Fruit fly (Drosophila melanogaster): ENCODE results near the gene Dora.
A peak's percentile ranks its signal among the peaks of the same experiment; 100 is the strongest.

Dora gene

DNA sequence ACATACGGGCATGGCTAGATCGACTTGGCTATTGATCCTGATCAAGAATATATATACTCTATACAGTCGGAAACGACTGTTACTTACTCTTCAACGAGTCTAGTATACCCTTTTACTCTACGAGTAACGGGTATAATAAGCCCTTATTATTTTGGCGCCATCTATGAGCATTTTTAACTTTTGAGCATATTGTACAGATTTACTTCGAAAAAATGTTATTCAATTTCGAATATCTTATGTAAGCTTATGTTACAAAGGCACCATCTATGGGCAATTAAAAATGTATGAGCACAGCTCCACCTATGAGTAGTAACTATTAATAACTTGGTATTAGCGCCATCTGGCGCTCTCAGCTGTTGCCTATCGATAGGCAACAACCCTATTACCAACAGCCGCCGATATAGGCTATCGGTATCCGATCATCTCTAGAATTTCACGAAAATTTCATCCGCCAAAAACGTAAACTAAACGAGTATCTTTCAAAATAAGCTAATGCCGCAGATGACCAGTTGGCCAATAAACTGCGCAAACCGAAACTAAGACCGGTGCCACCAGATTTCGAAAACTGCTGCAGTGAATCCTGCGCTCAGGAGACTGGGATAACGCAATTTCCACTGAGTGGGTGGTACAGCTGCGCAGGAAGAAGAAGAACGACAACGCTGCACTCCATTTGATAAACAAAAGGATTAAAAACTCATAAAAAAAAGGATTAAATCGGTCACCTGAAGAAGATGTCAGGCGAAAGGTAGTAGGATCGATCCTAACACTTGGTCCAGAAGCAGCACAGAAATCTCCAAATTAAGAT, 20.3 kb upstream of the Dora start, which contains the start of gene htk (continued):
- peak; percentile 44 for TF ChIP-seq CG7368 (GFP tag; optimal IDR thresholded peaks at IDR 0.05)
- TF ChIP-seq CG4318 (GFP tag; optimal IDR thresholded peaks at IDR 0.05): no peak
- peak; percentile 40 for TF ChIP-seq Sox14 (GFP tag; optimal IDR thresholded peaks at IDR 0.05)
- TF ChIP-seq CG3919 (GFP tag; optimal IDR thresholded peaks at IDR 0.05): peak; percentile 63
- TF ChIP-seq fd85E (GFP tag; optimal IDR thresholded peaks at IDR 0.05): no peak
- no peak for TF ChIP-seq fd59A (GFP tag; optimal IDR thresholded peaks at IDR 0.05)
- TF ChIP-seq Hr4 (GFP tag; optimal IDR thresholded peaks at IDR 0.05): no peak
- peak; percentile 91 for TF ChIP-seq Eip78C (GFP tag)
- no peak for TF ChIP-seq eg (GFP tag; IDR thresholded peaks at IDR 0.05)
- TF ChIP-seq Sox15 (GFP tag; optimal IDR thresholded peaks at IDR 0.05): no peak
- TF ChIP-seq CG8319 (GFP tag; optimal IDR thresholded peaks at IDR 0.05): no peak
- TF ChIP-seq svp (GFP tag): peak; percentile 57
- peak; percentile 40 for TF ChIP-seq acj6 (GFP tag; optimal IDR thresholded peaks at IDR 0.05)
- peak; percentile 51 for TF ChIP-seq OdsH (GFP tag; optimal IDR thresholded peaks at IDR 0.05)
- TF ChIP-seq fkh (GFP tag; optimal IDR thresholded peaks at IDR 0.05): peak; percentile 42
- TF ChIP-seq pdm3 (GFP tag; optimal IDR thresholded peaks at IDR 0.05): peak; percentile 60
- TF ChIP-seq CG6854 (GFP tag; optimal IDR thresholded peaks at IDR 0.05): peak; percentile 7
- TF ChIP-seq CG31627 (GFP tag; optimal IDR thresholded peaks at IDR 0.05): peak; percentile 78
- TF ChIP-seq CG3032 (tag; optimal IDR thresholded peaks at IDR 0.05): peak; percentile 26
- no peak for TF ChIP-seq Eip75B (GFP tag; optimal IDR thresholded peaks at IDR 0.05)
- no peak for TF ChIP-seq CG6276 (GFP tag; optimal IDR thresholded peaks at IDR 0.05)
- TF ChIP-seq cyc (GFP tag; optimal IDR thresholded peaks at IDR 0.05): peak; percentile 79
- TF ChIP-seq salr (GFP tag; optimal IDR thresholded peaks at IDR 0.05): peak in 1 of 2 experiments; percentile 49
- no peak for TF ChIP-seq CG6808 (GFP tag; optimal IDR thresholded peaks at IDR 0.05)
- TF ChIP-seq Lpt (GFP tag; optimal IDR thresholded peaks at IDR 0.05): no peak
- TF ChIP-seq dsx (GFP tag; optimal IDR thresholded peaks at IDR 0.05; ENCODE audit: poor library complexity, severe bottlenecking): no peak

- TF ChIP-seq Ets96B (tag; optimal IDR thresholded peaks at IDR 0.05) (peak; percentile 81), Lpt (GFP tag; optimal IDR thresholded peaks at IDR 0.05) (peak; percentile 82), Hr38 (GFP tag; optimal IDR thresholded peaks at IDR 0.05) (no peak), fkh (GFP tag; optimal IDR thresholded peaks at IDR 0.05) (peak; percentile 83), Smox (GFP tag; optimal IDR thresholded peaks at IDR 0.05) (peak; percentile 89), vri (GFP tag; optimal IDR thresholded peaks at IDR 0.05) (peak; percentile 72), CG15336 (GFP tag; IDR thresholded peaks at IDR 0.05) (peak; percentile 75), CG6808 (GFP tag; optimal IDR thresholded peaks at IDR 0.05) (peak; percentile 86), Eip75B (GFP tag; optimal IDR thresholded peaks at IDR 0.05) (peak; percentile 87), net (GFP tag; optimal IDR thresholded peaks at IDR 0.05) (peak; percentile 86), Eip78C (GFP tag) (peak; percentile 98), CG6276 (GFP tag; optimal IDR thresholded peaks at IDR 0.05) (peak; percentile 84), Hr4 (GFP tag; optimal IDR thresholded peaks at IDR 0.05) (peak; percentile 87), acj6 (GFP tag; optimal IDR thresholded peaks at IDR 0.05) (peak; percentile 83), CG16779 (tag; optimal IDR thresholded peaks at IDR 0.05) (no peak), CG6163 (GFP tag; IDR thresholded peaks at IDR 0.05) (peak; percentile 60; the same call in 2 of the 3 replicates), CG10669 (GFP tag; optimal IDR thresholded peaks at IDR 0.05) (peak; percentile 87), CG11294 (GFP tag; IDR thresholded peaks at IDR 0.05) (peak; percentile 44; the same call in 1 of the 2 replicates), Sox14 (GFP tag; optimal IDR thresholded peaks at IDR 0.05) (peak; percentile 86), CG34406 (GFP tag; optimal IDR thresholded peaks at IDR 0.05) (peak; percentile 90), CG31627 (GFP tag; optimal IDR thresholded peaks at IDR 0.05) (peak; percentile 87), CG8119 (GFP tag; IDR thresholded peaks at IDR 0.05) (peak; percentile 87), CG11762 (GFP tag; optimal IDR thresholded peaks at IDR 0.05; ENCODE audit: insufficient read depth) (peak; percentile 77), fd85E (GFP tag; optimal IDR thresholded peaks at IDR 0.05) (peak; percentile 66), dsx (GFP tag; optimal IDR thresholded peaks at IDR 0.05; ENCODE audit: poor library complexity, severe bottlenecking) (peak; percentile 82), Hr39 (GFP tag; optimal IDR thresholded peaks at IDR 0.05) (peak; percentile 90), CG3032 (tag; optimal IDR thresholded peaks at IDR 0.05) (peak; percentile 85), CG11902 (GFP tag; optimal IDR thresholded peaks at IDR 0.05) (peak; percentile 83), CG3919 (GFP tag; optimal IDR thresholded peaks at IDR 0.05) (peak; percentile 87), eg (GFP tag; IDR thresholded peaks at IDR 0.05) (peak; percentile 70), Eip93F (GFP tag; optimal IDR thresholded peaks at IDR 0.05) (peak; percentile 4), Ets21C (GFP tag; optimal IDR thresholded peaks at IDR 0.05) (peak; percentile 82), OdsH (GFP tag; optimal IDR thresholded peaks at IDR 0.05) (peak; percentile 88), cyc (GFP tag; optimal IDR thresholded peaks at IDR 0.05) (peak; percentile 87), CG4318 (GFP tag; optimal IDR thresholded peaks at IDR 0.05) (peak; percentile 86), CG7368 (GFP tag; optimal IDR thresholded peaks at IDR 0.05) (peak; percentile 76), svp (GFP tag) (peak; percentile 96), CG8319 (GFP tag; optimal IDR thresholded peaks at IDR 0.05) (peak; percentile 73)
Observed at dm6 chrX:18848338-18849021, 15.3 kb upstream of the Dora start, which contains the start of gene shop. Gene shop (minus strand): TSS chrX:18848566.
